Worm (Caenorhabditis elegans): ENCODE data around the gene dnj-22.

- TF ChIP-seq dao-5 (tag; optimal IDR thresholded peaks at IDR 0.05) (no peak), him-1 (tag; optimal IDR thresholded peaks at IDR 0.05) (no peak), W03F9.2 (tag; optimal IDR thresholded peaks at IDR 0.05) (no peak)
These were observed 19.4 kb upstream of the dnj-22 start for ce11 chrV:8481274-8481673.

All from whole organism, L4/young adult.